Worm (Caenorhabditis elegans) whole organism, dauer: ENCODE results near the gene srz-56.

Experiments used
- unc-62 ChIP-seq: sonication (generic microtip); optimal IDR thresholded peaks from 2 replicates; lab custom pipeline; 2017; ENCODE audit warnings: missing biosample characterization, missing genetic modification reagents, missing genetic modification characterization

Gene srz-56

DNA sequence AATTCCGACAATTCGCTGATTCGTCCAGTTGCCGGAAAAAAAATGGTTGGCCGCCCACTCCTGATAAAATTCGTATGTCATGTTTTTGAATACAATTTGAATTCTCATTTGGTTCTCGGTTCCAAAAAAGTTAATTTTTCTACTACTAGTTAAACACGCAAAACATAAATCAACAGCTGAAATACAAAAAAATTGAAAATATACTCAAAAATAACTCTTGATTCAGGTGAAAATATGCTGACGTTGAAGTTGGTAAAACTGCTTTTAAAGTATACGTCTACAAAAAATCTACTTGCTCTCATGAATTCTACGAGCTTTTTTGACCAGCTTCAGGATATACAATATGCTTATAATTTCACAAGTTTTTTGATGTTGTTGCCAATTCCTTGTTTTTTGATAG is at the start of gene srz-56:
Gene srz-56, plus strand, starts transcription at position 301 of the 400 bp plus-strand sequence.
- no peak for TF ChIP-seq unc-62 (GFP tag; lab: Kevin White, UChicago)

DNA sequence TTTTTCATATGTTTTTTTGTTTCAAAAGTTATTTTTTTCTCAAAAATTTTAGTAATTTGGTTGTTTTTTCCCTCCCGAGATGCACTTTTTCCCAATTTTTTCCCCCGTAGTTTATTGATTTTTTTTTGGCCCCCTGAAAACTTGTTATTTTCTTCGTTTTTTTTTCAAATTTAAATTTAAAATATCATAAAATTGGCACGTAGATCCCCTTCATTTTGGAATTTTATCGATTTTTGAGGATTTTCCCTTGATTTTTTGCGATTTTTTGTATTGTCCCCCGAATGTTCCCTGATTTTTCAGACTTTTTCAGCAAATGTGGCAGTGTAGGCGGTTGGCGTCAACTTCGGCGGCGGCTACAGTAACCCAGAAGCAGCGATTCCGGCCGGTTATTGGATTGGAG is 42.9 kb upstream of the srz-56 start, which contains the start of gene C39B5.6:
Gene C39B5.6, plus strand, starts transcription at position 301 of the 400 bp plus-strand sequence.
- no peak for TF ChIP-seq unc-62 (GFP tag; lab: Kevin White, UChicago)

DNA sequence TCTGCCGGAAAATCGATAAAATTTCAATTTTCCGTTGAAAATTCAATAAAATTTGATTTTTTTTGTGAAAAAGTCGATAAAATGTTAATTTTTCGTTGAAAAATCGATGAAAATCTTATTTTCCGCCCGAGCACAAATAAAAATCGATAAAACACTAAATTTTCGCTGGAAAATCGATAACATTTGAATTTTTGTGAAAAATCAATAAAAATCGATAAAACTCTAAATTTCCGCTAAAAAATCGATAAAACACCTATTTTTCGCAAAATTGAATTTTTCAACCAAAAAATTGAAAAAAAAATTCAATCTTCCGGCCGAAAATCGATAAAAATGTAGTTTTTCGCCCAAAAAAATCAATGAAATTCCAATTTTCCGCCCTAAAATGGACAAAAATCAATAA is 35.4 kb upstream of the srz-56 start:
- no peak for TF ChIP-seq unc-62 (GFP tag; lab: Kevin White, UChicago)

DNA sequence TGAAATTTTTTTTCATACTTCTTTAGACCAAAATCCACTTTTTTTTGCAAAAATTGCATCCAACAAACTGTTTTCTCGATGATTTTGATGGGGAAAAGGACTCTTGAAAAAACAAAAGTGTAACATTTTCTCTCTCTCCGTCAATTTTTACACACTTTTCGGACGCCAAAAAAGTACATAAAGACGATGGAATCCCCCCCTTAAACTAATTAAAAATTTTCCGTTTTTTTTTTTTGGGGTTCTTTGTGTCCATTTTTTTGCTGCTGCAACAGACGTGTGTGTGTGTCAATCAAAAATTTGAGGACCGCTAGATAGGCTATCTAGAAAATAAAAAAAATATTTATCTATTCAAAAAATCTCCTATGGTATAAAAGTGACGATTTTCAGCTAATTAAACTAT is 32.7 kb upstream of the srz-56 start, which contains the start of gene C39B5.5:
Gene C39B5.5, plus strand, starts transcription at position 301 of the 400 bp plus-strand sequence.
- no peak for TF ChIP-seq unc-62 (GFP tag; lab: Kevin White, UChicago)

DNA sequence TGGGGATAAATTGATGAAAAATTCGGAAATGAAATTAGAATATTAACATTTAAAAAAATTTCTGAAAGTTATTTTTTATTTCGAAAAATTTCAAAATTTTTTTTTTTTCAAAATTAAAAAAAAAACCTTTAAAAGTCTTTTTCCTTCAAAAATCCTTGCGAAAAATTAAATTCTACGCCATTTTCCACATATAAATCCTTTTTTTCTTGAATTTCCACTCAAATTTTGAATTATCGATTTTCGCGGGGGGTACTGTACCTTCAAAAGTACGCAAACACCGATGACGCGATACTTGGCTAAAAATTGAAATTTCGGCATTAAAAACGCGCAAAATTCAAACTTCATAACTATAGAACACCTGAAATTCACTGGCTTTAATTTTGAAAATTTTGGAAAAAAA is 30.0 kb upstream of the srz-56 start:
- no peak for TF ChIP-seq unc-62 (GFP tag; lab: Kevin White, UChicago)

DNA sequence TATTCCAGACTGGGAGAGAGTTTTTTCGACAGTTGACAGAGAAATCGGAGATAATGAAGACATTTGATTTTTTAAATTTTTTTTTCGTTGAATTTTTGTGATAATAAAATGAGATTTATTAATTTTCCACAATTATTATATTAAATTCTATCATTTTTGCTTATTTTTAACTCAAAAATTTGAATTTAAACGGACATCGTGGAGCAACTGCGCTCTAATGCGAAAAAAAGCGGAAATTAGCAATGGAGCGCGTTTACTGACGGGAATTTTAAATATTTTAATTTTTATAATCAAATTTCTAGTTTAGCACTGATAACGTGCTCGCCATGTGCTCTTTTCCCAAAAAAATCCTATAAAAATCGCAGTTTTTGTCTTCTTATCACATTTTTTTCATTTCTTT is 29.5 kb upstream of the srz-56 start, which contains the start of gene C39B5.14:
Gene C39B5.14, plus strand, starts transcription at position 301 of the 400 bp plus-strand sequence.
- TF ChIP-seq unc-62 (GFP tag; lab: Kevin White, UChicago), result no peak

DNA sequence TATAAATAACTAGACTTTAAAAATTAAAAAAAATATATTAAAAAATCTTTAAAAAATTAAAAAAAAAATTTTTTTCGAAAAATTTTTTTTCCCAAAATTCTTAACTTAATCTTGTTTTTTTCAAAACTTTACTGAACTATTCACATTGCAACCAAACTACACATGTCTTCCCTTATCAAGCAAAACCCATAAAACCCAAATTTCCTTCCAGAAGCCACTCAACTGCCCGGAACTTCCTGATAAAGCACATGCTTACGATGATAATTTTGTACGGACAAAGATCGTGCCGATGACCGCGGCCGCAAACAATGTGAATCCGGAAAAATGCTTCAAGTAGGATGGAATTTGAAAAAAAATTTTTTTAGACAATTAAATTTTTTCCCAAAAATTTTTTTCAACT is 28.2 kb upstream of the srz-56 start:
- TF ChIP-seq unc-62 (GFP tag; lab: Kevin White, UChicago), result no peak

DNA sequence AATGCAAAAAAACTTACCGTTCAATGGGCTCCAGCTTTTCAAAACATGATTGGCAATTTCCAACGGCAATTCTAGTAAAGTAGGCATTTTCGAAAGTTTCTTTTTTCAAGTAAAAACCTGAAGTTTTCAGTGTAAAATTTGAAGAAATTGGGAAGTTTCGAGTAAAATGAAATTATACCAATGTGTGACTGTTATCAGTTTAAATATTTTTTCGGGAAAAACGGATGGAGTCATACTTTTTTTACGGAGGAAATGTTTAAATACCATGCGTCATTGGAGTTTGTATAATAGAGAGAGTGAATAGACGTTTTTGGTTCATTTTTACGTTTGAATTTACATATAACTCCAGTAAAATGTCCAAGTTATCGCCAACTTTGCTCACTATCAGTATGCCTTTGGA is 21.2 kb upstream of the srz-56 start, which contains the start of gene fbxa-12:
Gene fbxa-12, plus strand, starts transcription at position 301 of the 400 bp plus-strand sequence.
- TF ChIP-seq unc-62 (GFP tag; lab: Kevin White, UChicago), result no peak

DNA sequence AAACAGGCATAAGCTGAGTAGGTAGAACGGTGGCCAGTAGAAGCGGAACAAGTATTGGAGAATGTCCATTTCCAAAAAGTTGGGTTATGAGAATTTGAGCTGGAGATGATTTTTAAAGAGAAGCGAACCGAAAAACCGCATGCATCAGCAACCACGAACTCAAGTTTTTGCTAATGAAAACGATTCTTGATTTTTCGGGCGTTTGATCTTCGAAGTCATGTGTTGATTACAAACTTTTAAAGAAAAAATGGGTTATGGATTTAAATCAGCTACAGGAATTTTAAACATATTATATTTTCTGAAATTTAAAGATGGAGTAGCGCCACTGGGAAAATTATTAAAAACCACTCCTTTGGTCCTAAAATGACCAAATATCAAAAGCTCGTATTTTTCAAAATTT is 16.6 kb upstream of the srz-56 start, which contains the start of gene srd-65:
Gene srd-65, minus strand, starts transcription at position 101 of the 400 bp plus-strand sequence.
- no peak for TF ChIP-seq unc-62 (GFP tag; lab: Kevin White, UChicago)

DNA sequence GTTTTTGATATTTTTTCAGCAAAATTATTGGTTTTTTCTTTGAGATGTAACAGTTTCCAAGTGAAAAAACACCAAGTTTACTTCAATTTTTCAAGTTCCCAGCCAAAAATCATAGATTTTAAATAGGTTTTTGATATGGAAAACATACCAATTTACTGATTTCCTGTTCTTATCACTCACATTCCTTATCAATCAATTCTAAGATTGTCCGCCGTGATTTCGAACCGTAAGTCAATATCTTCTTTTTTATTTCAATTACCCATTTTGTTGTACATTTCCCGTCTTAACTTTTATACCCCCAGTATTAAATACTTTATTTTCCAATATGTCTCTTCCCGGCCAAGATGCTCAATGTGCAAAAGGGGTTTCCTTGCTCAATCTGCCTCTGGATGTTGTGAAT is 16.1 kb upstream of the srz-56 start, which contains the start of gene fbxa-38:
Gene fbxa-38, plus strand, starts transcription at position 195 of the 400 bp plus-strand sequence.
- TF ChIP-seq unc-62 (GFP tag; lab: Kevin White, UChicago), result no peak

DNA sequence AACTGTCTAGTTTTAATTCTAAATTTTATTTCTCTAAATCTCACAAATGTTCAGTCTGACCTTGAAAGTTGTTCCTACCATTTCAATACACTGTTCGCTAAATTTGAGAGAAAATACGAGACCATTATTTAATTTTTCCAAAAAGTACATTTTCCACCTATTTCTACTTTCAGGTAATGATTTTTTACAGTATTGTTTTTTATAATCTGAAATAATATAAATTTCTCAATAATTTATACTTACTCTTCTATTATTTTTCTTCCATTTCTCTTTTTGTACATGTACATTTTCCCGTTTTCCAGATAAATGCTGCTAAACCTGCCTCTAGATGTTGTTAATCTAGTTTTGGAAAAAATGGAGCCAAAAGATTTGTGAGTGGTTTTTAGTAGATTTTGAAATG is 13.2 kb upstream of the srz-56 start, which contains the start of gene fbxa-62:
Gene fbxa-62, plus strand, starts transcription at position 301 of the 400 bp plus-strand sequence.
- TF ChIP-seq unc-62 (GFP tag; lab: Kevin White, UChicago), result no peak

DNA sequence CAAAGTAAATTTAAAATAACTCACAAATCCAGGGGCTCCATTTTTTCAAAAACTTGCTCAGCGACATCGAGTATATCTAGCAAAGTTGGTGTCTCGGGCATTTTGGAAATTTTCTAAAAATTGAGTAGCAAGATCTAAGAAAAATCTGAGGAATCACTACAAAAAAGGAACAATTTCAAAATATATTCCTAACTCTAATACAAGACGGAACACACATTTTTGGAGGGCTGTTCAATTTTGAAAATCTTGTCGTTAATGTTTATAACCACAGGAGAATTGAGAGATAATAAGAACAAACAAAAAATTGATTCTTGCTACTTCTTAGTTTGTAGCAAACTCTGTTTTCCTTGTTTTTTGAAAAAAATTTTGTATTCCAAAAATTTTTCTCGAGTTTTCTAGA is 8.2 kb upstream of the srz-56 start, which contains the start of gene fbxa-47:
Gene fbxa-47, minus strand, starts transcription at position 101 of the 400 bp plus-strand sequence.
- TF ChIP-seq unc-62 (GFP tag; lab: Kevin White, UChicago), result no peak

DNA sequence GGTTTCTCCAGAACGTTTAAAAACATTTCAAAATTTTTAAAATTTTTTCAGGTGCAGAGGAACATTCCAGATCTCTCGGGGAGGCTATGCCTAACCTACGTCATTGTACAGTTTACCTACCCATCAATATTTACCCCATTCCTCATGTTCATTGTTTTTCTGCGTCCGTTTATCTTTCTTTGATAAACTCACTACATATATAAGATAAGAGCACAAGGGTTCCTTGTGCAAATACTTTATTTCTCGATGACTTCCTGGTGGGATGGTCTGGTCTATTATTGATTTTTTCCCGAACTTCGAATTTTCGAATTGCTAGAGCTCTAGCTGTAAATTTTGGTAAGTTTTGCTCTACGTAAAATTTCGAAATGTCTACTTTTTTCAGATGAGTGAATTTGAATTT is 7.2 kb upstream of the srz-56 start:
- TF ChIP-seq unc-62 (GFP tag; lab: Kevin White, UChicago), result no peak

DNA sequence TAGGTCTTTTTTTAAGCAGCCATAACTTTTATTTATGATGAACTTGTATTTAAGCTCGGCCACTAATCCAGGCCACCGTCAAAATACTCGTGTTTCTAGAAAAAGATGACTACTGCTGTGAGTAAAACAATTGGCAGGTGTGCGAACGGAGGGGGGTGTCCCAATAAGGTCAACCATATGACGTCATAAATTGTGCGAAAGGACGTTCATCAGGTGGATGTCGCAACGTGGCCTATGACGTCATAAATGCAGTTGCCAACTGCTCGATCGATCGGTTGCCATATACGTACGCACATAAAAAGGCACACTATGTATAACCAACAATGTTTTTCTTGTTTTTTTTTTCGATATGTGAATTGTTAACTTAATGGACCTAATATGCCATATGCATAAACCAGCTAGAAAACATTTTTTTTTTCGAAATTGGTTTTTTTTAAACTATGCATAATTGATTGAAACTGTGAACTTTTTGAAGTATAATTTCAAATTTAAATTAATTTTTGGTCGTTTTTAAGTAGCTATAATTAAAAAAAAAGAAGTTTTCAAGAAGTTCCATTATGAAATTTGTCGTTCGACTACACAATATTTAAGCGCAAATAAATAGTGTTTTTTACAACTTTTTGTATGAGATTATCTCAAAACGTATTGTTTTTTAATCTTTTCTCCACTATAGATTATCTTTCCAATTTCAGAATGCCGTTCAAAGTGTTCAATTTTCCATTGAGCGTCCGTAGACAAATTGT is 6.2 kb upstream of the srz-56 start, which contains the start of gene C39B5.2:
Gene C39B5.2, plus strand, starts transcription at position 693 of the 743 bp plus-strand sequence.
- TF ChIP-seq unc-62 (GFP tag; lab: Kevin White, UChicago), result no peak

DNA sequence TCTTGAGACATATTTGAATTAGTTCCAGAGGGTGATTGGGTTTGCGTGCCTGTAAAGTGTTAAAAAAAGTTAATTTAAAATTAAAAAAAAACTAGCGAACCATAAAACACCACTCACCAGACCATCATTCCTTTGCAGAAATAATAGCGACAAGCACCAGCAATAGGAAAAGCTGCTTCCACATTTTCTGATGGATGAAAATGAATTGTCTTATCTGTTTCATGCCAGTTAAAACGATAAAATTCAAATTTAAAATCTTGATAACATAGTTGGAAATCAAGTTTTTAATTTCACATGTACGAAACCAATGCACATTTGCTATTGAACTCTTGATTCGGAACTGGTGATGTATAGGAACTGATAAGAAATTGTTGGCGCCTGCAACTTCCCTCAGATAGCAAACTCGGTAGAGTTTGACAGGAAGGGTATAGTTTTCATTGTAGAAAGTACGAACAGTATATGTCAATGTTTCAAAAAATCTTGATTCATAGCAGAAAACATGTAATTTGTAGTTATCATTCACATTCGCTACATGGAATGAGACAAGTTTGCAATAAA is 905 bp upstream of the srz-56 start, which contains the start of gene C39B5.10:
Gene C39B5.10, minus strand, starts transcription at position 51 of the 558 bp plus-strand sequence.
- no peak for TF ChIP-seq unc-62 (GFP tag; lab: Kevin White, UChicago)

DNA sequence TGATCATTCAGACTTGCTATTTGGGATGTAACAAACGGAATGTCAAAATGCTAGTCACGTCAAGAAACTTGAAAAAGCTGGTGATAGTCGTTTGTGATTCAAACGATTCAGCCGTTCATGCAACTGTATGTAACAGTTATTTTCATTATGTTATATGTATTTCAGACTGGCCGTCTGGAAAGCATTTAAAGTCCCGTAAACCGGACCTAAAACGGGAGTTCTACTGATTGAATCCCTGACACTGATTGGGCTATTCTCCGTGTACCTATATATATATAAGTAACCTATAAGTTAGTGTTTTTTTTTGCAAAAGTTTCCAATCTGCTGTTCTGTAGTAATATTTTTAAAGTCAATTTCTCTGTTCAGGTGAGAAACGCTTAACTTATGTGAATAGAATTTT is 3.0 kb downstream of the srz-56 start:
- TF ChIP-seq unc-62 (GFP tag; lab: Kevin White, UChicago), result no peak
